Fruit fly (Drosophila melanogaster): ENCODE measurements around the gene CG14780.

The CG14780 gene

dm6 chrX:1476848-1477247, 4.5 kb downstream of the CG14780 start, which contains the start of the genes Rab27 and mei-38 (continued):
- TF ChIP-seq Hr78 (GFP tag; optimal IDR thresholded peaks at IDR 0.05) (no peak), caup (GFP tag; optimal IDR thresholded peaks at IDR 0.05; ENCODE audit: severe bottlenecking) (peak; percentile 22), Xrp1 (GFP tag; IDR thresholded peaks at IDR 0.05) (0 out of 2 replicates have a peak, but pooled peaks have one; percentile 34), Mad (GFP tag; optimal IDR thresholded peaks at IDR 0.05) (no peak), CG7556 (GFP tag; optimal IDR thresholded peaks at IDR 0.05) (no peak), oc (tag; optimal IDR thresholded peaks at IDR 0.05) (no peak), Fer2 (tag; optimal IDR thresholded peaks at IDR 0.05) (no peak), Sin3A (optimal IDR thresholded peaks at IDR 0.05) (peak; percentile 59), MTF-1 (GFP tag; optimal IDR thresholded peaks at IDR 0.05; ENCODE audit: borderline replicate concordance) (no peak), schlank (tag; optimal IDR thresholded peaks at IDR 0.05) (no peak), pan (optimal IDR thresholded peaks at IDR 0.05) (no peak), pan (GFP tag; optimal IDR thresholded peaks at IDR 0.05 in 1 of 2, IDR thresholded peaks at IDR 0.05 in 1 of 2) (peak in 1 of 2 experiments; percentile 19), CG4282 (GFP tag; optimal IDR thresholded peaks at IDR 0.05) (no peak), Stat92E (GFP tag; optimal IDR thresholded peaks at IDR 0.05) (no peak), Nf-YA (GFP tag; IDR thresholded peaks at IDR 0.05) (no peak), gcm (GFP tag; optimal IDR thresholded peaks at IDR 0.05) (no peak), chn (GFP tag; optimal IDR thresholded peaks at IDR 0.05) (no peak), CG14965 (GFP tag; optimal IDR thresholded peaks at IDR 0.05; ENCODE audit: borderline replicate concordance) (no peak), Jarid2 (GFP tag; optimal IDR thresholded peaks at IDR 0.05) (no peak), CG2712 (tag; optimal IDR thresholded peaks at IDR 0.05) (no peak), sr (GFP tag; IDR thresholded peaks at IDR 0.05) (no peak), CG18619 (GFP tag; optimal IDR thresholded peaks at IDR 0.05) (no peak), Hr3 (GFP tag; optimal IDR thresholded peaks at IDR 0.05) (no peak), sc (optimal IDR thresholded peaks at IDR 0.05) (no peak), sc (GFP tag; optimal IDR thresholded peaks at IDR 0.05) (no peak), CG2120 (GFP tag; optimal IDR thresholded peaks at IDR 0.05) (peak; percentile 56), Fer1 (GFP tag; optimal IDR thresholded peaks at IDR 0.05) (peak; percentile 9), Med (GFP tag) (peak; percentile 76), CG6272 (GFP tag; IDR thresholded peaks at IDR 0.05) (no peak), CG9932 (GFP tag; IDR thresholded peaks at IDR 0.05) (peak; percentile 72), CG6175 (GFP tag; IDR thresholded peaks at IDR 0.05) (no peak), CG15696 (tag; optimal IDR thresholded peaks at IDR 0.05) (no peak), CG18599 (GFP tag; optimal IDR thresholded peaks at IDR 0.05) (peak; percentile 2), CG17186 (GFP tag; optimal IDR thresholded peaks at IDR 0.05) (peak; percentile 75), Vsx1 (GFP tag; optimal IDR thresholded peaks at IDR 0.05) (no peak), Antp (GFP tag; optimal IDR thresholded peaks at IDR 0.05) (peak; percentile 32), trem (tag; optimal IDR thresholded peaks at IDR 0.05) (peak; percentile 33), sima (GFP tag; optimal IDR thresholded peaks at IDR 0.05) (no peak), eyg (GFP tag; optimal IDR thresholded peaks at IDR 0.05) (no peak), onecut (GFP tag; IDR thresholded peaks at IDR 0.05) (no peak), MBD-R2 (GFP tag; IDR thresholded peaks at IDR 0.05) (peak; percentile 67), CG1792 (GFP tag; optimal IDR thresholded peaks at IDR 0.05) (peak; percentile 23), B-H2 (GFP tag; optimal IDR thresholded peaks at IDR 0.05) (peak; percentile 11), HLH3B (GFP tag; IDR thresholded peaks at IDR 0.05) (no peak), jumu (GFP tag; optimal IDR thresholded peaks at IDR 0.05) (peak; percentile 44), unpg (GFP tag; optimal IDR thresholded peaks at IDR 0.05) (no peak), sob (GFP tag; IDR thresholded peaks at IDR 0.05) (peak; percentile 61; the same call in 1 of the 2 replicates), CG10274 (GFP tag; optimal IDR thresholded peaks at IDR 0.05) (no peak), CG30431 (GFP tag; optimal IDR thresholded peaks at IDR 0.05) (no peak), CG8765 (GFP tag; IDR thresholded peaks at IDR 0.05) (no peak), D19B (GFP tag; optimal IDR thresholded peaks at IDR 0.05) (no peak)

All from whole organism, embryonic.